Worm (Caenorhabditis elegans) whole organism, L4 larva: ENCODE results near the gene ccr-4.

Experiments
- F26F4.8 ChIP-seq: fragments of 200-800 bp; sonication (Bioruptor generic); conservative IDR thresholded peaks from 2 replicates; pipeline ENCODE4 v1.3.6; 2022; ENCODE audit warnings: missing genetic modification characterization, missing compliant biosample characterization
- F44E2.7 ChIP-seq: fragments of 200-800 bp; sonication (Bioruptor generic); IDR thresholded peaks from 2 replicates; pipeline ENCODE4 v2.1.2; 2022; ENCODE audit warnings: missing genetic modification characterization, missing compliant biosample characterization
- F49E8.2 ChIP-seq: sonication (generic microtip); optimal IDR thresholded peaks from 2 replicates; lab custom pipeline; 2016; ENCODE audit warnings: missing compliant biosample characterization, mild to moderate bottlenecking, missing genetic modification characterization, borderline replicate concordance
- Y105C5A.15 ChIP-seq: fragments of 200-800 bp; sonication (Bioruptor generic); IDR thresholded peaks from 2 replicates; pipeline ENCODE4 v1.3.6; 2022; ENCODE audit warnings: missing genetic modification characterization, missing compliant biosample characterization
- Y48G9A.11 ChIP-seq: fragments of 200-800 bp; sonication (Bioruptor generic); IDR thresholded peaks from 2 replicates; pipeline ENCODE4 v1.3.6; 2022; ENCODE audit warnings: missing genetic modification reagents, missing genetic modification characterization, missing compliant biosample characterization
- aha-1 ChIP-seq: fragments of 150-350 bp; peaks from one replicate; lab custom pipeline; 2014; ENCODE audit warnings: missing biosample characterization, missing genetic modification characterization
- aly-2 ChIP-seq: sonication (generic microtip); optimal IDR thresholded peaks from 2 replicates; lab custom pipeline; 2018; ENCODE audit warnings: missing biosample characterization, missing genetic modification characterization
- ama-1 ChIP-seq: fragments of 150-350 bp; optimal IDR thresholded peaks from 2 replicates; lab custom pipeline; 2014; ENCODE audit warnings: inconsistent platforms, mixed read lengths
- attf-4 ChIP-seq: sonication (generic microtip); optimal IDR thresholded peaks from 3 replicates; lab custom pipeline; 2017; ENCODE audit warnings: missing biosample characterization, missing genetic modification characterization
- ceh-82 ChIP-seq: sonication (generic microtip); optimal IDR thresholded peaks from 2 replicates; lab custom pipeline; 2017; ENCODE audit warnings: missing biosample characterization, missing genetic modification characterization
- ctbp-1 ChIP-seq: fragments of 200-800 bp; sonication (Bioruptor generic); IDR thresholded peaks from 2 replicates; pipeline ENCODE4 v1.3.6; 2022; ENCODE audit warnings: missing genetic modification reagents, missing genetic modification characterization, missing compliant biosample characterization
- daf-16 ChIP-seq, 3 experiments: sonication (generic microtip); optimal IDR thresholded peaks; 2 replicates each; lab custom pipeline; 2016 to 2017; ENCODE audit warnings: missing genetic modification characterization in 3 of 3, missing genetic modification reagents in 3 of 3, mild to moderate bottlenecking in 2 of 3, missing compliant biosample characterization in 2 of 3, missing biosample characterization in 1 of 3, moderate library complexity in 1 of 3
- daf-19 ChIP-seq: fragments of 200-800 bp; sonication (Bioruptor generic); conservative IDR thresholded peaks from 2 replicates; pipeline ENCODE4 v1.3.6; 2022; ENCODE audit warnings: missing genetic modification characterization, missing compliant biosample characterization
- dpl-1 ChIP-seq: fragments of 150-350 bp; optimal IDR thresholded peaks from 2 replicates; lab custom pipeline; 2014; ENCODE audit warnings: missing biosample characterization, missing genetic modification reagents, missing genetic modification characterization
- egl-27 ChIP-seq: sonication (generic microtip); optimal IDR thresholded peaks from 3 replicates; lab custom pipeline; 2017; ENCODE audit warnings: missing biosample characterization, missing genetic modification reagents, missing genetic modification characterization
- egl-43 ChIP-seq: fragments of 200-800 bp; sonication (Bioruptor generic); IDR thresholded peaks from 2 replicates; pipeline ENCODE4 v1.3.6; 2022; ENCODE audit warnings: missing genetic modification reagents, missing genetic modification characterization, missing compliant biosample characterization
- fos-1 ChIP-seq: fragments of 150-350 bp; optimal IDR thresholded peaks from 2 replicates; lab custom pipeline; 2014; ENCODE audit warnings: missing biosample characterization, missing genetic modification characterization
- hif-1 ChIP-seq, 2 experiments: sonication (generic microtip); optimal IDR thresholded peaks; 2 replicates each; lab custom pipeline; 2016 to 2017; ENCODE audit warnings: missing compliant biosample characterization in 2 of 2, missing genetic modification characterization in 2 of 2, missing genetic modification reagents in 2 of 2, missing genotype in 2 of 2, mild to moderate bottlenecking in 1 of 2
- hmg-1.1 ChIP-seq: fragments of 200-800 bp; sonication (Bioruptor generic); IDR thresholded peaks from 2 replicates; pipeline ENCODE4 v1.3.6; 2022; ENCODE audit warnings: missing genetic modification reagents, missing genetic modification characterization, missing compliant biosample characterization
- lin-13 ChIP-seq: fragments of 150-350 bp; optimal IDR thresholded peaks from 2 replicates; lab custom pipeline; 2014; ENCODE audit warnings: missing biosample characterization, missing genetic modification reagents, missing genetic modification characterization
- lin-15B ChIP-seq: fragments of 150-350 bp; sonication (generic microtip); optimal IDR thresholded peaks from 3 replicates; lab custom pipeline; 2014; ENCODE audit warnings: missing biosample characterization, missing genetic modification characterization
- lin-29 ChIP-seq: fragments of 200-800 bp; sonication (Bioruptor generic); IDR thresholded peaks from 2 replicates; pipeline ENCODE4 v1.3.6; 2022; ENCODE audit warnings: missing genetic modification reagents, missing genetic modification characterization, missing compliant biosample characterization
- lir-3 ChIP-seq: sonication (generic microtip); optimal IDR thresholded peaks from 2 replicates; lab custom pipeline; 2016; ENCODE audit warnings: mild to moderate bottlenecking, missing genetic modification characterization, missing compliant biosample characterization
- madf-5 ChIP-seq, 2 experiments: fragments of 200-800 bp; sonication (Bioruptor generic); IDR thresholded peaks; 2 replicates each; pipeline ENCODE4 v1.3.6; 2022; ENCODE audit warnings: missing compliant biosample characterization in 2 of 2, missing genetic modification characterization in 2 of 2
- mdl-1 ChIP-seq, 2 experiments: fragments of 150-350 bp in 1 of 2; sonication (generic microtip) in 1 of 2; optimal IDR thresholded peaks; 2 replicates each; lab custom pipeline; 2014 to 2017; ENCODE audit warnings: missing biosample characterization in 2 of 2, missing genetic modification characterization in 2 of 2
- mep-1 ChIP-seq: fragments of 150-350 bp; sonication (generic microtip); optimal IDR thresholded peaks from 3 replicates; lab custom pipeline; 2014; ENCODE audit warnings: missing biosample characterization, missing genetic modification characterization
- mxl-2 ChIP-seq: fragments of 200-800 bp; sonication (Bioruptor generic); conservative IDR thresholded peaks from 2 replicates; pipeline ENCODE4 v1.3.6; 2022; ENCODE audit warnings: missing genetic modification reagents, missing genetic modification characterization, missing compliant biosample characterization
- mxl-3 ChIP-seq: fragments of 200-800 bp; sonication (Bioruptor generic); optimal IDR thresholded peaks from 2 replicates; lab custom pipeline; 2018; ENCODE audit warnings: mild to moderate bottlenecking, missing genetic modification characterization, missing compliant biosample characterization
- nhr-11 ChIP-seq: fragments of 150-350 bp; optimal IDR thresholded peaks from 2 replicates; lab custom pipeline; 2014; ENCODE audit warnings: missing biosample characterization, missing genetic modification characterization
- nhr-111 ChIP-seq: fragments of 200-800 bp; sonication (Bioruptor generic); optimal IDR thresholded peaks from 2 replicates; lab custom pipeline; 2018; ENCODE audit warnings: mild to moderate bottlenecking, missing genetic modification characterization, missing compliant biosample characterization
- nhr-6 ChIP-seq: fragments of 150-350 bp; optimal IDR thresholded peaks from 2 replicates; lab custom pipeline; 2014; ENCODE audit warnings: missing biosample characterization, missing genetic modification characterization
- nhr-77 ChIP-seq: fragments of 150-350 bp; optimal IDR thresholded peaks from 2 replicates; lab custom pipeline; 2014; ENCODE audit warnings: missing biosample characterization, missing genetic modification characterization
- pha-4 ChIP-seq, 2 experiments: fragments of 150-350 bp in 1 of 2; fragments of 200-800 bp in 1 of 2; sonication (Bioruptor generic) in 1 of 2; IDR thresholded peaks in 1 of 2; optimal IDR thresholded peaks in 1 of 2; 2 replicates each; pipeline versions ENCODE4 v1.3.6 to Lab custom; 2014 to 2022; ENCODE audit warnings: missing genetic modification characterization in 2 of 2, missing genetic modification reagents in 2 of 2, missing biosample characterization in 1 of 2, missing compliant biosample characterization in 1 of 2
- pqm-1 ChIP-seq: sonication (generic microtip); optimal IDR thresholded peaks from 2 replicates; lab custom pipeline; 2017; ENCODE audit warnings: missing biosample characterization, missing genetic modification characterization
- rbr-2 ChIP-seq: sonication (generic microtip); optimal IDR thresholded peaks from 2 replicates; lab custom pipeline; 2016; ENCODE audit warnings: missing genotype, missing genetic modification characterization, missing compliant biosample characterization
- saeg-2 ChIP-seq: fragments of 200-800 bp; sonication (Bioruptor generic); IDR thresholded peaks from 2 replicates; pipeline ENCODE4 v1.3.6; 2022; ENCODE audit warnings: missing genetic modification reagents, missing genetic modification characterization, missing compliant biosample characterization
- skn-1 ChIP-seq: fragments of 150-350 bp; optimal IDR thresholded peaks from 2 replicates; lab custom pipeline; 2014; ENCODE audit warnings: missing biosample characterization, missing genetic modification characterization
- snpc-1.2 ChIP-seq: fragments of 200-800 bp; sonication (Bioruptor generic); IDR thresholded peaks from 2 replicates; pipeline ENCODE4 v1.3.6; 2022; ENCODE audit warnings: missing genetic modification reagents, missing genetic modification characterization, missing compliant biosample characterization
- snpc-4 ChIP-seq: fragments of 150-350 bp; optimal IDR thresholded peaks from 2 replicates; lab custom pipeline; 2014; ENCODE audit warnings: missing biosample characterization, missing genetic modification characterization
- tra-1 ChIP-seq: fragments of 200-800 bp; sonication (Bioruptor generic); IDR thresholded peaks from 2 replicates; pipeline ENCODE4 v1.3.6; 2022; ENCODE audit warnings: missing genetic modification reagents, missing genetic modification characterization, missing compliant biosample characterization
- unc-39 ChIP-seq: sonication (generic microtip); optimal IDR thresholded peaks from 2 replicates; lab custom pipeline; 2017; ENCODE audit warnings: missing biosample characterization, missing genetic modification characterization
- unc-62 ChIP-seq, 3 experiments: fragments of 150-350 bp in 1 of 3; sonication (generic microtip); optimal IDR thresholded peaks in 2 of 3; peaks in 1 of 3; 1 replicate in 1 of 3; 2 replicates in 2 of 3; lab custom pipeline; 2014 to 2017; ENCODE audit warnings: missing biosample characterization in 3 of 3, missing genetic modification characterization in 3 of 3, missing genetic modification reagents in 3 of 3, missing genotype in 1 of 3
- zag-1 ChIP-seq: fragments of 150-350 bp; optimal IDR thresholded peaks from 2 replicates; lab custom pipeline; 2014; ENCODE audit warnings: missing biosample characterization, missing genetic modification characterization
- zip-11 ChIP-seq: fragments of 200-800 bp; sonication (Bioruptor generic); IDR thresholded peaks from 2 replicates; pipeline ENCODE4 v1.3.6; 2022; ENCODE audit warnings: missing genetic modification characterization, missing compliant biosample characterization
- zip-2 ChIP-seq: fragments of 150-350 bp; optimal IDR thresholded peaks from 2 replicates; lab custom pipeline; 2014; ENCODE audit warnings: missing biosample characterization, missing genetic modification characterization
- ztf-11 ChIP-seq: fragments of 150-350 bp; optimal IDR thresholded peaks from 2 replicates; lab custom pipeline; 2014; ENCODE audit warnings: missing biosample characterization, missing genetic modification characterization
- ztf-7 ChIP-seq: fragments of 150-350 bp; optimal IDR thresholded peaks from 2 replicates; lab custom pipeline; 2014; ENCODE audit warnings: missing biosample characterization, missing genetic modification characterization

ccr-4 gene

ce11 chrIV:12371879-12372278, 10.5 kb downstream of the ccr-4 start, which contains the start of gene wdr-46 (continued):
- TF ChIP-seq lin-29 (GFP tag; lab: Robert Waterston, UW) (peak; percentile 43; the same call in 1 of the 2 replicates), F44E2.7 (GFP tag; lab: Robert Waterston, UW) (no peak), egl-43 (no peak), hif-1 (tag; optimal IDR thresholded peaks at IDR 0.05; lab: Kevin White, UChicago) (peak in 1 of 2 experiments; percentile 56), nhr-6 (tag; lab: Kevin White, UChicago) (peak; percentile 47), tra-1 (GFP tag; lab: Robert Waterston, UW) (0 out of 2 replicates have a peak, but pooled peaks have one; percentile 9), lin-13 (GFP tag; lab: Kevin White, UChicago) (peak; percentile 67), mep-1 (tag; lab: Kevin White, UChicago) (peak; percentile 88), F49E8.2 (tag; lab: Kevin White, UChicago) (peak; percentile 2), unc-39 (tag; lab: Kevin White, UChicago) (no peak), F26F4.8 (GFP tag; lab: Robert Waterston, UW) (no peak), zip-11 (GFP tag; lab: Robert Waterston, UW) (no peak), aha-1 (tag; lab: Kevin White, UChicago) (peak; percentile 93), attf-4 (tag; lab: Kevin White, UChicago) (no peak), daf-19 (GFP tag; lab: Robert Waterston, UW) (no peak), ceh-82 (tag; lab: Kevin White, UChicago) (no peak), nhr-11 (tag; lab: Kevin White, UChicago) (peak; percentile 16), ztf-11 (no peak), zag-1 (tag; lab: Kevin White, UChicago) (no peak), lir-3 (tag; lab: Kevin White, UChicago) (no peak), Y48G9A.11 (GFP tag; lab: Robert Waterston, UW) (0 out of 2 replicates have a peak, but pooled peaks have one; percentile 21), saeg-2 (GFP tag; lab: Robert Waterston, UW) (no peak), aly-2 (tag; lab: Kevin White, UChicago) (no peak), snpc-4 (tag; lab: Kevin White, UChicago) (no peak), lin-15B (no peak), rbr-2 (tag; lab: Kevin White, UChicago) (peak; percentile 71), snpc-1.2 (GFP tag; lab: Robert Waterston, UW) (peak; percentile 65; the same call in 1 of the 2 replicates), pha-4 (GFP tag; IDR thresholded peaks at IDR 0.05; lab: Robert Waterston, UW) (no peak; the same call in 1 of the 2 replicates), pha-4 (tag; optimal IDR thresholded peaks at IDR 0.05; lab: Kevin White, UChicago) (peak; percentile 63), mxl-3 (GFP tag; lab: Kevin White, UChicago) (no peak), nhr-77 (tag; lab: Kevin White, UChicago) (peak; percentile 73), dpl-1 (GFP tag; lab: Kevin White, UChicago) (peak; percentile 99), zip-2 (tag; lab: Kevin White, UChicago) (peak; percentile 30), ztf-7 (no peak)

ce11 chrIV:12376021-12376420, 14.7 kb downstream of the ccr-4 start, which contains the start of gene atz-1:
atz-1 (minus strand) TSS chrIV:12376121.
- TF ChIP-seq saeg-2 (GFP tag; lab: Robert Waterston, UW) (no peak), unc-62 (GFP tag; optimal IDR thresholded peaks at IDR 0.05 in 1 of 2; lab: Kevin White, UChicago) (peak in 1 of 2 experiments; percentile 55), unc-62 (tag; optimal IDR thresholded peaks at IDR 0.05; lab: Kevin White, UChicago) (no peak)

ce11 chrIV:12378919-12379318, 17.6 kb downstream of the ccr-4 start:
- TF ChIP-seq mdl-1 (tag; optimal IDR thresholded peaks at IDR 0.05; lab: Kevin White, UChicago) (no peak), aly-2 (tag; lab: Kevin White, UChicago) (no peak), egl-27 (tag; lab: Kevin White, UChicago) (no peak), ctbp-1 (GFP tag; lab: Robert Waterston, UW) (no peak), F44E2.7 (GFP tag; lab: Robert Waterston, UW) (no peak), skn-1 (tag; lab: Kevin White, UChicago) (no peak), nhr-6 (tag; lab: Kevin White, UChicago) (no peak), Y48G9A.11 (GFP tag; lab: Robert Waterston, UW) (no peak), hmg-1.1 (GFP tag; lab: Robert Waterston, UW) (no peak), pqm-1 (peak; percentile 75), unc-62 (GFP tag; optimal IDR thresholded peaks at IDR 0.05 in 1 of 2; lab: Kevin White, UChicago) (no peak), unc-62 (tag; optimal IDR thresholded peaks at IDR 0.05; lab: Kevin White, UChicago) (no peak), Y105C5A.15 (GFP tag; lab: Robert Waterston, UW) (no peak), ama-1 (lab: Kevin White, UChicago) (no peak), daf-16 (GFP tag; optimal IDR thresholded peaks at IDR 0.05; lab: Kevin White, UChicago) (no peak), daf-16 (tag; optimal IDR thresholded peaks at IDR 0.05; lab: Kevin White, UChicago) (peak; percentile 11), madf-5 (GFP tag; IDR thresholded peaks at IDR 0.05; lab: Robert Waterston, UW) (no peak), fos-1 (tag; lab: Kevin White, UChicago) (no peak), aha-1 (tag; lab: Kevin White, UChicago) (peak; percentile 48), mxl-2 (GFP tag; lab: Robert Waterston, UW) (no peak), nhr-111 (GFP tag; lab: Kevin White, UChicago) (no peak)
